Worm (Caenorhabditis elegans) whole organism, L4/young adult: ENCODE data around the gene cyn-4.
A peak's percentile ranks its signal among the peaks of the same experiment; 100 is the strongest.

ENCODE experiments used
- W03F9.2 ChIP-seq: fragments of 150-350 bp; optimal IDR thresholded peaks from 2 replicates; lab custom pipeline; 2014; ENCODE audit warnings: missing biosample characterization, missing genetic modification characterization
- dao-5 ChIP-seq: sonication (generic microtip); optimal IDR thresholded peaks from 2 replicates; lab custom pipeline; 2016; ENCODE audit warnings: missing genotype, missing genetic modification characterization, moderate library complexity, missing compliant biosample characterization
- him-1 ChIP-seq: sonication (generic microtip); optimal IDR thresholded peaks from 2 replicates; lab custom pipeline; 2016; ENCODE audit warnings: missing genotype, missing genetic modification reagents, missing genetic modification characterization, missing compliant biosample characterization

cyn-4 gene

DNA sequence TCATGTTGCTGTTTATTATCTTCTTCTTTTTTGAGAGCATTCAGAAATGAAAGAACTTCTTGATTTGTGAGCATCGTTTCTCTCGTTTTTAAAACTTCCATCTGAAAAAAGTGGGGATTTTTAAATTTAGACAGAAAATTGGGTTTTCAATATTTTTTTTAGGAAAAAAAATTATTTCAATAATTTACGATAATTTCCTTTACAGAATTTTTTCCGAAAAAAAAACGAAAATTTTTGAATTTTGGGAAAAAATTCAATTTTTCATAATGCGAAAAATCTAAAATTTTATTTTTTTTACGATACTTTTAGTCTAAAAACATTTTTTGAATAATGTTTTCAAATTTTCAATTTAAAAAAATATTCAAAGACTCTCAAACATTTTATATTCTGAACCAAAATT, 15.3 kb downstream of the cyn-4 start, which contains the start of gene M106.7:
Gene M106.7, minus strand, starts transcription at position 101 of the 400 bp plus-strand sequence.
- TF ChIP-seq dao-5 (no peak), W03F9.2 (tag; lab: Kevin White, UChicago) (no peak)

- TF ChIP-seq him-1 (tag; lab: Kevin White, UChicago) (no peak), W03F9.2 (tag; lab: Kevin White, UChicago) (no peak), dao-5 (no peak)
Observed at ce11 chrII:10852880-10853279, 19.5 kb downstream of the cyn-4 start.

ce11 chrII:10851110-10851509, 21.3 kb downstream of the cyn-4 start:
- no peak for TF ChIP-seq him-1 (tag; lab: Kevin White, UChicago)
- no peak for TF ChIP-seq W03F9.2 (tag; lab: Kevin White, UChicago)
- TF ChIP-seq dao-5 = no peak

ce11 chrII:10849903-10850302, 22.5 kb downstream of the cyn-4 start, which contains the start of gene M106.2:
M106.2 (minus strand) TSS chrII:10850003.
- TF ChIP-seq him-1 (tag; lab: Kevin White, UChicago) (no peak), dao-5 (no peak), W03F9.2 (tag; lab: Kevin White, UChicago) (no peak)

ce11 chrII:10847057-10847456, 25.4 kb downstream of the cyn-4 start:
- TF ChIP-seq W03F9.2 (tag; lab: Kevin White, UChicago) = no peak
- TF ChIP-seq dao-5 = no peak
- TF ChIP-seq him-1 (tag; lab: Kevin White, UChicago) = no peak

DNA sequence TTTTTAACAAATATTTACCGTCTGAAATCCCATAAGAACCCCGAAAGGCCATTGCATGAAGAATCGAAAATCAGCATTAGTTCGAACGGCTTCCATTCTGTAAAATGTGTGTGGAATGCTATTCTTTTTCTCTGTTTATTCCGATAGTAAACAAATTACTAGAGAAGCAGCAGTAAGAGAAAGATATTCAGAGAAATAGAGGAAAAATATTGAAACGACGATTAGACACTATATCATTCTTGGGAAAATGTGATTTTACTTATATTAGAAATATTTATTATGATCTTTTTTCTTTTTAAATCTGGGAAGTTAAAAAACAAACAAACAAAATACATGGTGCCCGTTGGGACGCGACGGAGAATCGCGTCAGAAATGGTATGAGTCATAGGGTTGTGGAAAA, 28.9 kb downstream of the cyn-4 start, which contains the start of gene M106.8:
Gene M106.8, minus strand, starts transcription at position 101 of the 400 bp plus-strand sequence.
- TF ChIP-seq W03F9.2 (tag; lab: Kevin White, UChicago) = no peak
- no peak for TF ChIP-seq dao-5

DNA sequence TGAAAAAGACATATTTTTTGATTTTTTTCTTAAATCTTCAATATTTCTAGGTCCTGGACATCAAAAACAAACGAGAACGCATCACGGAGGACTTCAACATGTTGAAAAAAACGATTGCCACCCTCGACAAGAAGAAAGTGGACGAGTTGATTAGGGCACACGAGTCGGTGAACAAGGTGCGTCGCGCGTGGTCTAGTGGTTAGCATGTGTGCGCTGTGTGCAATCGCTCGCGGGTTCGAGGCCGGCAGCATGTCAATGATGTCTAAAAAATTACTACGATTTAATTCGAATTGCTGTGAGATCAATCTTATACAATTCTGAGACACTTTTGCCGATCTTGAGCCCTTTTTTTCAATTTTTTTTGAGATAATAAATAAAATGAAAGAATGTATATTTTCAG, 32.3 kb downstream of the cyn-4 start:
- TF ChIP-seq him-1 (tag; lab: Kevin White, UChicago) (peak; percentile 95), W03F9.2 (tag; lab: Kevin White, UChicago) (peak; percentile 57), dao-5 (peak; percentile 92)

DNA sequence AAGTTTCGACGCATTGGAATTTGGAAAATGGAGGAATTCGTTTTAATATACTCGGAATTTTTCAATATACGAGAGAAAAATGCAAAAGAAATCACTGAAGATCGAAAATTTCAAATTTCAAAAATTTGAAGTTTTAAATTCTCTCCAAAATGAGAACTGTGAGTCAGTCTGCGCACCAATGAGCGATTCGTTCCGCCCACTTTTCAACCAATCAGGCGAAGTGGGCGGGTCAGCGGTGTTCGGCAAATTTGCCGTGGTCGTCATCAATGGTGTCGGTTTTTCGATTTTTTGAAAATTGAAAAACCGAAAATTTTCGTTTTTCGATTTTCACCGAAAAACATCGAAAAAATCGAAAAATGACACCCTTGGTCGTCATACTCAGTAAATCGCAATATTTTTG, 33.9 kb downstream of the cyn-4 start:
- no peak for TF ChIP-seq dao-5
- no peak for TF ChIP-seq W03F9.2 (tag; lab: Kevin White, UChicago)
- TF ChIP-seq him-1 (tag; lab: Kevin White, UChicago) = no peak

DNA sequence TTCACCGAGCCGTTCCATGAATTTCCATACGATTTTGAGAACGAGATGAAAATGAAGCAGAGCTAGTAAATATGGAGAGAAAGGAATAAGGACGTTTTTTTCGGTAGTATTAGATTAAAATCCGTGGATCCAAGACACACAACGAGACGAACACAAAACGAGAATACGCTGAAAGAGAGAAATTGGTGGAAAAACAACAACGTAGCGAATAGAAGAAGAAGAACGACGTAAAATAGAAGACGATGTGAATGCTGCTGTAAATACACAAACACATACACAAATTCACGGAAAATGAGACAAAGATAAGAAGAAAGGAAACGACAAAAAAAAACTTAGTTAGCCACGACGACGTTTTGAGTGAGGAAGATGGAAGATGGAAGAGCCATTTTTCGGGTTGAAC, 37.7 kb downstream of the cyn-4 start:
- no peak for TF ChIP-seq dao-5
- TF ChIP-seq him-1 (tag; lab: Kevin White, UChicago) = no peak
- TF ChIP-seq W03F9.2 (tag; lab: Kevin White, UChicago) = no peak

DNA sequence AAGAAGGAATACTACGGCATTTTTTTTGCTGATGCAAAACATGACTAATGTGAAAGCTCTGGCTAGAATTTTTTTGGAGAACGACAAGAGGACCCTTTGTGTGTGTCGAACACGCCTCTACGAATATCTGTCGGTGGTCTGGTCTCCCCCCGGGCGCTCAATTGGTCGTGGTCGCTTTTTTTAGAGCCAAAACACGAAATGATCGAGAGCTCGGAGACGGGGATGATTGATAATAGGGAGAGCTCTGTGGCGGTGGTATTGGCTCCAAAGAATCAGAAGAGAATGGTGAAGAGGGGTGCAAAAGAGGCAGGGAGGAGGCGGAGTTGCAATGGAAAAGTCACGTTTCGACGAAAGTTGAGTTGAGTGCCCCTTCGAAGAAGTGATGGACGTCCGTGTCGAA, 42.8 kb downstream of the cyn-4 start:
- no peak for TF ChIP-seq W03F9.2 (tag; lab: Kevin White, UChicago)
- TF ChIP-seq dao-5 = no peak
- no peak for TF ChIP-seq him-1 (tag; lab: Kevin White, UChicago)

DNA sequence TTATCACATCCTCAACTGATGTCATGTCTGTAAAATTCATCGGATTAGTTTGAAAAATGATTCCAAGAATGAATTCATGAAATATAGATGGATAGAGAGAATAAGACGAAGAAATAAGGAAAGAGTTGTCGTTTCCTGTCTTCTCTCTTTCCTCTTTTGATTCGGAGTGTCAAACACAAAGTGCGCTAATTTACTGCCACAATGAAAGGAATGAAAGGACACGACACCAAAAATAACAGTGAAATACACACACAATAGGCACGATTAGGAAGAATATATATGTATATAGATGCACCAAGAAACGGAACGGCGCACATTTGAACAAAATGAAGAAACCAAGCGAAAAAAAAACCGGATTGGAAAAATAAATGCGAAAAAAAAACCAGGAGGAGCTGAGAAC, 43.3 kb downstream of the cyn-4 start, which contains the start of gene VM106R.1:
Gene VM106R.1, minus strand, starts transcription at position 101 of the 400 bp plus-strand sequence.
- TF ChIP-seq dao-5 = no peak
- TF ChIP-seq W03F9.2 (tag; lab: Kevin White, UChicago) = no peak
- TF ChIP-seq him-1 (tag; lab: Kevin White, UChicago) = no peak

DNA sequence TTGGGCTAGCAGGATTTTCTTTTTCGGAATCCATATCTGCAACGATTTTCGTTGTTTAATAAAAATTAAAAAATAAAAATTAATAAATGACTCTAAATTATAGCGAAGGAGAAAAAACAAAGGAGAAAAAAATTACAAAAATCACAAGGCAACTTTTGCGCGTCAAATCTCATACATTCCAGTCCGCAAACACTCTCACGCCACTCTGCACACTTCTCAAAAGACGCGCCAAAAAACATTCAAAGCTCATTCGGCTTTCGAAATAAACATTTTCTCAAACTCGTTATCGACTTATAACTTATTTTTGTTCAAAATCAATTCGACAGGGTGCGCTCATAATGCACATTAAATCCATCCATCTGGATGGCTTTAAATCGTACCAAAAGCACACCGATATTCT, 48.4 kb downstream of the cyn-4 start, which contains the start of the genes R06F6.12 and mix-1:
Gene R06F6.12, minus strand, starts transcription at position 36 of the 400 bp plus-strand sequence.
Gene mix-1, plus strand, starts transcription at position 201 of the 400 bp plus-strand sequence.
- TF ChIP-seq him-1 (tag; lab: Kevin White, UChicago) (no peak), W03F9.2 (tag; lab: Kevin White, UChicago) (peak; percentile 73)
